Fruit fly (Drosophila melanogaster): ENCODE results near the gene CrebA.

CrebA gene

dm6 chr3L:15583504-15583903, 48.3 kb downstream of the CrebA start, which contains the start of gene AIMP2:
Gene AIMP2, plus strand, starts transcription at chr3L:15583638.
- no peak for TF ChIP-seq Crg-1 (GFP tag; optimal IDR thresholded peaks at IDR 0.05)
- TF ChIP-seq Mnt (GFP tag; optimal IDR thresholded peaks at IDR 0.05) = peak; percentile 1
- TF ChIP-seq toe (GFP tag; optimal IDR thresholded peaks at IDR 0.05) = no peak
- peak; percentile 37 for TF ChIP-seq bab1 (GFP tag; optimal IDR thresholded peaks at IDR 0.05)

- peak; percentile 5 for TF ChIP-seq CG12768 (GFP tag; optimal IDR thresholded peaks at IDR 0.05)
- peak; percentile 53 for TF ChIP-seq bab1 (GFP tag; optimal IDR thresholded peaks at IDR 0.05)
- TF ChIP-seq pad (GFP tag; optimal IDR thresholded peaks at IDR 0.05) = no peak
- TF ChIP-seq CG11617 (GFP tag; optimal IDR thresholded peaks at IDR 0.05) = peak; percentile 17
- TF ChIP-seq kay (GFP tag; ENCODE audit: borderline replicate concordance) = no peak
- TF ChIP-seq cnc (optimal IDR thresholded peaks at IDR 0.05) = no peak
- TF ChIP-seq CG14711 (tag; optimal IDR thresholded peaks at IDR 0.05) = peak; percentile 43
- peak; percentile 35 for TF ChIP-seq tj (GFP tag; optimal IDR thresholded peaks at IDR 0.05)
- no peak for TF ChIP-seq CG5204 (GFP tag; optimal IDR thresholded peaks at IDR 0.05)
- TF ChIP-seq Mnt (GFP tag; optimal IDR thresholded peaks at IDR 0.05) = peak; percentile 68
- peak; percentile 61 for TF ChIP-seq cic (GFP tag; optimal IDR thresholded peaks at IDR 0.05)
- peak; percentile 41 for TF ChIP-seq Crg-1 (GFP tag; optimal IDR thresholded peaks at IDR 0.05)
- TF ChIP-seq toe (GFP tag; optimal IDR thresholded peaks at IDR 0.05) = peak; percentile 82
- peak; percentile 72 for TF ChIP-seq CG1620 (GFP tag; optimal IDR thresholded peaks at IDR 0.05)
- TF ChIP-seq CG7101 (tag; optimal IDR thresholded peaks at IDR 0.05) = peak; percentile 41
Observed at dm6 chr3L:15587445-15588381, 52.5 kb downstream of the CrebA start, which contains the start of gene CG7656. Gene CG7656, minus strand, starts transcription at chr3L:15588175.

- TF ChIP-seq CG33017 (tag; optimal IDR thresholded peaks at IDR 0.05) (peak; percentile 54), toe (GFP tag; optimal IDR thresholded peaks at IDR 0.05) (peak; percentile 18), bab1 (GFP tag; optimal IDR thresholded peaks at IDR 0.05) (peak; percentile 74), cnc (optimal IDR thresholded peaks at IDR 0.05) (no peak), Crg-1 (GFP tag; optimal IDR thresholded peaks at IDR 0.05) (peak; percentile 62), CG7045 (GFP tag; optimal IDR thresholded peaks at IDR 0.05) (no peak), CG1620 (GFP tag; optimal IDR thresholded peaks at IDR 0.05) (peak; percentile 41), cic (GFP tag; optimal IDR thresholded peaks at IDR 0.05) (peak; percentile 1), CG12768 (GFP tag; optimal IDR thresholded peaks at IDR 0.05) (peak; percentile 41), kay (GFP tag; ENCODE audit: borderline replicate concordance) (peak; percentile 80), pad (GFP tag; optimal IDR thresholded peaks at IDR 0.05) (peak; percentile 2), Hr96 (GFP tag; optimal IDR thresholded peaks at IDR 0.05) (no peak), tj (GFP tag; optimal IDR thresholded peaks at IDR 0.05) (no peak), CG5204 (GFP tag; optimal IDR thresholded peaks at IDR 0.05) (no peak), Mnt (GFP tag; optimal IDR thresholded peaks at IDR 0.05) (peak; percentile 69), CG7101 (tag; optimal IDR thresholded peaks at IDR 0.05) (peak; percentile 61), CG11617 (GFP tag; optimal IDR thresholded peaks at IDR 0.05) (no peak), Clk (GFP tag; optimal IDR thresholded peaks at IDR 0.05) (peak; percentile 16), CG14711 (tag; optimal IDR thresholded peaks at IDR 0.05) (peak; percentile 31), ovo (GFP tag; optimal IDR thresholded peaks at IDR 0.05) (no peak)
Observed at dm6 chr3L:15588514-15589138, 53.4 kb downstream of the CrebA start, which contains the start of gene RhoGAP71E. Gene RhoGAP71E, plus strand, starts transcription at chr3L:15588860.

dm6 chr3L:15589746-15590145, 54.6 kb downstream of the CrebA start:
- TF ChIP-seq Crg-1 (GFP tag; optimal IDR thresholded peaks at IDR 0.05) (no peak), CG7101 (tag; optimal IDR thresholded peaks at IDR 0.05) (no peak), Clk (GFP tag; optimal IDR thresholded peaks at IDR 0.05) (no peak), tj (GFP tag; optimal IDR thresholded peaks at IDR 0.05) (no peak), CG1620 (GFP tag; optimal IDR thresholded peaks at IDR 0.05) (no peak), pad (GFP tag; optimal IDR thresholded peaks at IDR 0.05) (no peak), CG7045 (GFP tag; optimal IDR thresholded peaks at IDR 0.05) (no peak), Hr96 (GFP tag; optimal IDR thresholded peaks at IDR 0.05) (no peak), CG11617 (GFP tag; optimal IDR thresholded peaks at IDR 0.05) (no peak)

- no peak for TF ChIP-seq CG1620 (GFP tag; optimal IDR thresholded peaks at IDR 0.05)
- no peak for TF ChIP-seq Mnt (GFP tag; optimal IDR thresholded peaks at IDR 0.05)
- no peak for TF ChIP-seq CG7101 (tag; optimal IDR thresholded peaks at IDR 0.05)
- no peak for TF ChIP-seq CG14711 (tag; optimal IDR thresholded peaks at IDR 0.05)
- no peak for TF ChIP-seq CG5204 (GFP tag; optimal IDR thresholded peaks at IDR 0.05)
- no peak for TF ChIP-seq CG33017 (tag; optimal IDR thresholded peaks at IDR 0.05)
- TF ChIP-seq pad (GFP tag; optimal IDR thresholded peaks at IDR 0.05) = no peak
- TF ChIP-seq Crg-1 (GFP tag; optimal IDR thresholded peaks at IDR 0.05) = no peak
- no peak for TF ChIP-seq cnc (optimal IDR thresholded peaks at IDR 0.05)
- no peak for TF ChIP-seq tj (GFP tag; optimal IDR thresholded peaks at IDR 0.05)
- no peak for TF ChIP-seq CG11617 (GFP tag; optimal IDR thresholded peaks at IDR 0.05)
- TF ChIP-seq toe (GFP tag; optimal IDR thresholded peaks at IDR 0.05) = no peak
- no peak for TF ChIP-seq bab1 (GFP tag; optimal IDR thresholded peaks at IDR 0.05)
- no peak for TF ChIP-seq CG12768 (GFP tag; optimal IDR thresholded peaks at IDR 0.05)
Observed at dm6 chr3L:15590803-15591597, 55.8 kb downstream of the CrebA start.
